Worm (Caenorhabditis elegans): ENCODE results near the gene mlt-7.

ce11 chrII:4433146-4433545 lies 40.3 kb downstream of the mlt-7 start, which contains the start of gene nhr-109:
- TF ChIP-seq peb-1 (tag; optimal IDR thresholded peaks at IDR 0.05) (no peak), lin-13 (GFP tag; optimal IDR thresholded peaks at IDR 0.05) (no peak), nhr-11 (tag; optimal IDR thresholded peaks at IDR 0.05) (no peak), egl-27 (tag; optimal IDR thresholded peaks at IDR 0.05) (no peak), ama-1 (optimal IDR thresholded peaks at IDR 0.05) (peak; percentile 3), unc-62 (GFP tag; optimal IDR thresholded peaks at IDR 0.05) (no peak), F13H6.1 (tag; optimal IDR thresholded peaks at IDR 0.05) (no peak), mbf-1 (tag; optimal IDR thresholded peaks at IDR 0.05) (no peak), ztf-1 (GFP tag; conservative IDR thresholded peaks at IDR 0.05) (no peak), lsy-2 (tag; optimal IDR thresholded peaks at IDR 0.05) (no peak), skn-1 (tag; optimal IDR thresholded peaks at IDR 0.05) (no peak), snpc-4 (tag; optimal IDR thresholded peaks at IDR 0.05) (no peak)

All from whole organism, L2 larva.